Worm (Caenorhabditis elegans) whole organism, L2 larva: ENCODE results near the gene F09C12.2.

Source experiments
- C34F6.9 ChIP-seq: fragments of 150-350 bp; optimal IDR thresholded peaks from 2 replicates; lab custom pipeline; 2014; ENCODE audit warnings: missing biosample characterization, missing genetic modification characterization
- F13H6.1 ChIP-seq: sonication (generic microtip); optimal IDR thresholded peaks from 2 replicates; lab custom pipeline; 2016; ENCODE audit warnings: missing genetic modification characterization, missing compliant biosample characterization
- alr-1 ChIP-seq: fragments of 150-350 bp; optimal IDR thresholded peaks from 2 replicates; lab custom pipeline; 2014; ENCODE audit warnings: missing biosample characterization, missing genetic modification characterization
- aly-2 ChIP-seq: fragments of 150-350 bp; optimal IDR thresholded peaks from 2 replicates; lab custom pipeline; 2014; ENCODE audit warnings: missing biosample characterization, missing genetic modification characterization
- ama-1 ChIP-seq: fragments of 150-350 bp; optimal IDR thresholded peaks from 2 replicates; lab custom pipeline; 2018; ENCODE audit warnings: inconsistent platforms
- blmp-1 ChIP-seq: sonication (generic microtip); optimal IDR thresholded peaks from 2 replicates; lab custom pipeline; 2017; ENCODE audit warnings: missing genetic modification characterization, mild to moderate bottlenecking, missing compliant biosample characterization, antibody characterized with exemption, moderate library complexity; ENCODE audit not compliant: insufficient read depth
- ceh-16 ChIP-seq: fragments of 150-350 bp; optimal IDR thresholded peaks from 2 replicates; lab custom pipeline; 2014; ENCODE audit warnings: missing biosample characterization, missing genetic modification characterization
- ceh-82 ChIP-seq: fragments of 150-350 bp; optimal IDR thresholded peaks from 2 replicates; lab custom pipeline; 2014; ENCODE audit warnings: missing biosample characterization, missing genetic modification characterization
- crh-2 ChIP-seq: sonication (generic microtip); optimal IDR thresholded peaks from 2 replicates; lab custom pipeline; 2017; ENCODE audit warnings: missing biosample characterization, missing genetic modification characterization
- dmd-4 ChIP-seq: sonication (generic microtip); optimal IDR thresholded peaks from 2 replicates; lab custom pipeline; 2017; ENCODE audit warnings: missing biosample characterization, missing genetic modification characterization
- egl-27 ChIP-seq: sonication (generic microtip); optimal IDR thresholded peaks from 3 replicates; lab custom pipeline; 2017; ENCODE audit warnings: missing biosample characterization, missing genetic modification reagents, missing genetic modification characterization
- elt-3 ChIP-seq: sonication (generic microtip); optimal IDR thresholded peaks from 2 replicates; lab custom pipeline; 2017; ENCODE audit warnings: missing biosample characterization, missing genetic modification characterization
- fos-1 ChIP-seq: fragments of 150-350 bp; optimal IDR thresholded peaks from 2 replicates; lab custom pipeline; 2014; ENCODE audit warnings: missing biosample characterization, missing genetic modification characterization
- gmeb-1 ChIP-seq: fragments of 150-350 bp; optimal IDR thresholded peaks from 2 replicates; lab custom pipeline; 2014; ENCODE audit warnings: missing biosample characterization, missing genetic modification characterization
- lin-11 ChIP-seq: fragments of 150-350 bp; sonication (generic microtip); optimal IDR thresholded peaks from 2 replicates; lab custom pipeline; 2014; ENCODE audit warnings: missing biosample characterization, missing genetic modification characterization, inconsistent platforms, mixed read lengths
- lsy-2 ChIP-seq, 2 experiments: fragments of 150-350 bp in 1 of 2; sonication (generic microtip) in 1 of 2; optimal IDR thresholded peaks; 2 replicates each; lab custom pipeline; 2014 to 2017; ENCODE audit warnings: missing biosample characterization in 2 of 2, missing genetic modification characterization in 2 of 2
- mab-5 ChIP-seq: fragments of 150-350 bp; optimal IDR thresholded peaks from 2 replicates; lab custom pipeline; 2014; ENCODE audit warnings: missing biosample characterization, missing genetic modification characterization
- mbf-1 ChIP-seq: sonication (generic microtip); optimal IDR thresholded peaks from 2 replicates; lab custom pipeline; 2017; ENCODE audit warnings: missing biosample characterization, missing genetic modification characterization
- mdl-1 ChIP-seq, 2 experiments: fragments of 150-350 bp in 1 of 2; sonication (generic microtip) in 1 of 2; optimal IDR thresholded peaks; 2 replicates each; lab custom pipeline; 2017; ENCODE audit warnings: missing biosample characterization in 2 of 2, missing genetic modification characterization in 2 of 2
- nhr-10 ChIP-seq: sonication (generic microtip); optimal IDR thresholded peaks from 2 replicates; lab custom pipeline; 2017; ENCODE audit warnings: missing biosample characterization, missing genetic modification characterization
- nhr-12 ChIP-seq: fragments of 150-350 bp; optimal IDR thresholded peaks from 2 replicates; lab custom pipeline; 2014; ENCODE audit warnings: missing biosample characterization, missing genetic modification characterization
- nhr-23 ChIP-seq: fragments of 150-350 bp; optimal IDR thresholded peaks from 2 replicates; lab custom pipeline; 2014; ENCODE audit warnings: missing biosample characterization, missing genetic modification reagents, missing genetic modification characterization
- nhr-25 ChIP-seq: fragments of 150-350 bp; sonication (generic microtip); optimal IDR thresholded peaks from 3 replicates; lab custom pipeline; 2014; ENCODE audit warnings: missing biosample characterization, missing genetic modification characterization
- peb-1 ChIP-seq: fragments of 150-350 bp; optimal IDR thresholded peaks from 2 replicates; lab custom pipeline; 2014; ENCODE audit warnings: missing biosample characterization, missing genetic modification characterization
- sma-3 ChIP-seq: sonication (generic microtip); optimal IDR thresholded peaks from 2 replicates; lab custom pipeline; 2016; ENCODE audit warnings: missing genetic modification reagents, missing genetic modification characterization, missing compliant biosample characterization
- sma-9 ChIP-seq, 2 experiments: fragments of 150-350 bp in 1 of 2; sonication (generic microtip) in 1 of 2; optimal IDR thresholded peaks; 2 replicates each; lab custom pipeline; 2014 to 2016; ENCODE audit warnings: missing genetic modification characterization in 2 of 2, mild to moderate bottlenecking in 1 of 2, missing biosample characterization in 1 of 2, missing compliant biosample characterization in 1 of 2, missing genetic modification reagents in 1 of 2, moderate library complexity in 1 of 2
- snpc-4 ChIP-seq: fragments of 150-350 bp; optimal IDR thresholded peaks from 2 replicates; lab custom pipeline; 2014; ENCODE audit warnings: missing biosample characterization, missing genetic modification characterization
- unc-39 ChIP-seq: fragments of 150-350 bp; optimal IDR thresholded peaks from 2 replicates; lab custom pipeline; 2014; ENCODE audit warnings: missing biosample characterization, missing genetic modification characterization
- unc-55 ChIP-seq: fragments of 150-350 bp; sonication (generic microtip); optimal IDR thresholded peaks from 3 replicates; lab custom pipeline; 2014; ENCODE audit warnings: missing biosample characterization, missing genetic modification reagents, missing genetic modification characterization
- zag-1 ChIP-seq: fragments of 150-350 bp; optimal IDR thresholded peaks from 2 replicates; lab custom pipeline; 2014; ENCODE audit warnings: missing biosample characterization, missing genetic modification characterization
- ztf-11 ChIP-seq: sonication (generic microtip); optimal IDR thresholded peaks from 2 replicates; lab custom pipeline; 2017; ENCODE audit warnings: missing biosample characterization, missing genetic modification characterization

Gene F09C12.2

ce11 chrII:5081124-5081913 lies 28.5 kb upstream of the F09C12.2 start, which contains the start of gene dsh-2 (continued):
- TF ChIP-seq mdl-1 (tag; optimal IDR thresholded peaks at IDR 0.05; lab: Kevin White, UChicago) (no peak), ama-1 (lab: Kevin White, UChicago) (no peak), unc-39 (tag; lab: Kevin White, UChicago) (no peak), snpc-4 (tag; lab: Kevin White, UChicago) (no peak), F13H6.1 (tag; lab: Kevin White, UChicago) (peak; percentile 18), nhr-12 (no peak), elt-3 (tag; lab: Kevin White, UChicago) (no peak), ztf-11 (no peak), aly-2 (tag; lab: Kevin White, UChicago) (no peak), lin-11 (tag; lab: Kevin White, UChicago) (no peak), nhr-23 (tag; lab: Kevin White, UChicago) (no peak), lsy-2 (tag; optimal IDR thresholded peaks at IDR 0.05; lab: Kevin White, UChicago) (peak in 1 of 2 experiments; percentile 71), crh-2 (tag; lab: Kevin White, UChicago) (peak; percentile 76), blmp-1 (tag; lab: Kevin White, UChicago) (no peak), mbf-1 (tag; lab: Kevin White, UChicago) (no peak), egl-27 (tag; lab: Kevin White, UChicago) (no peak), peb-1 (tag; lab: Kevin White, UChicago) (no peak), C34F6.9 (tag; lab: Kevin White, UChicago) (peak; percentile 57), ceh-16 (tag; lab: Kevin White, UChicago) (peak; percentile 41), sma-9 (GFP tag; optimal IDR thresholded peaks at IDR 0.05; lab: Kevin White, UChicago) (peak; percentile 38), sma-9 (tag; optimal IDR thresholded peaks at IDR 0.05; lab: Kevin White, UChicago) (no peak)

ce11 chrII:5083341-5083740 lies 26.5 kb upstream of the F09C12.2 start, which contains the start of gene C04G6.4:
Gene C04G6.4 (minus strand): TSS chrII:5083441.
- TF ChIP-seq zag-1 (tag; lab: Kevin White, UChicago) = no peak
- no peak for TF ChIP-seq sma-9 (GFP tag; optimal IDR thresholded peaks at IDR 0.05; lab: Kevin White, UChicago)
- no peak for TF ChIP-seq sma-9 (tag; optimal IDR thresholded peaks at IDR 0.05; lab: Kevin White, UChicago)
- TF ChIP-seq mab-5 (tag; lab: Kevin White, UChicago) = no peak
- TF ChIP-seq lin-11 (tag; lab: Kevin White, UChicago) = no peak
- TF ChIP-seq snpc-4 (tag; lab: Kevin White, UChicago) = no peak
- TF ChIP-seq nhr-25 = no peak
- TF ChIP-seq C34F6.9 (tag; lab: Kevin White, UChicago) = no peak
- TF ChIP-seq unc-55 (GFP tag; lab: Kevin White, UChicago) = no peak
- no peak for TF ChIP-seq unc-39 (tag; lab: Kevin White, UChicago)
- TF ChIP-seq gmeb-1 (tag; lab: Kevin White, UChicago) = no peak
- TF ChIP-seq sma-3 (GFP tag; lab: Kevin White, UChicago) = no peak

DNA sequence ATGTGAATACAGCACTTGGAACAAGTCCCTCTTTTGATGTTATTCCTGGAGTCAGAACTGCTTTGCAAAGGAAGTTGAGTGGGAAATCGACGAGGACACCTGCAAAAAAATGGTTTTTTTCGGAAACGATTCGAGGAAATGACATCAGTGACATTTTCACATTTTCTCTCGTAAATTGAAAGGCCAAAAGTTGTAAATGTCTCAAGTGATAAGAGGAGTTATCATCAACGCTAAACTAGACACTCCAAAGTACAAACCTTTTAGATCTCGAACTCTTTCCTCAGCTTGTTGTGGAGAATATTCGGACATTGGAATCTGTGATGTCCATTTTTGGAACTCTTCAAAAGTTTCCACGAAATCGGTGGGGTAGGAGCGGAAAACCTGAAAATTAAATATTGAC lies 25.6 kb upstream of the F09C12.2 start:
- peak; percentile 31 for TF ChIP-seq fos-1
- no peak for TF ChIP-seq dmd-4
- no peak for TF ChIP-seq alr-1 (tag; lab: Kevin White, UChicago)
- TF ChIP-seq ceh-82 (tag; lab: Kevin White, UChicago) = no peak

- TF ChIP-seq fos-1 = peak; percentile 45
- TF ChIP-seq ceh-16 (tag; lab: Kevin White, UChicago) = no peak
- TF ChIP-seq nhr-10 = no peak
Observed at ce11 chrII:5085450-5085849, 24.4 kb upstream of the F09C12.2 start, which contains the start of gene txt-9. Gene txt-9 (plus strand): TSS chrII:5085785.

- TF ChIP-seq fos-1 = peak; percentile 46
- TF ChIP-seq nhr-25 = no peak
Observed at ce11 chrII:5086143-5086542, 23.7 kb upstream of the F09C12.2 start.
